Fruit fly (Drosophila melanogaster): ENCODE data around the gene Reck.

Gene Reck

dm6 chr3L:15007271-15007948 lies 6.5 kb downstream of the Reck start:
- TF ChIP-seq ss (GFP tag; optimal IDR thresholded peaks at IDR 0.05) (peak in 1 of 2 experiments; percentile 16), CG11902 (GFP tag; optimal IDR thresholded peaks at IDR 0.05) (no peak), CG6163 (GFP tag; IDR thresholded peaks at IDR 0.05) (peak; percentile 56; the same call in 2 of the 3 replicates), Eip78C (GFP tag) (peak; percentile 90), CG8319 (GFP tag; optimal IDR thresholded peaks at IDR 0.05) (no peak), CG31627 (GFP tag; optimal IDR thresholded peaks at IDR 0.05) (peak; percentile 16), CG11762 (GFP tag; optimal IDR thresholded peaks at IDR 0.05; ENCODE audit: insufficient read depth) (no peak), spab (GFP tag; optimal IDR thresholded peaks at IDR 0.05) (peak; percentile 7), CG32006 (GFP tag; optimal IDR thresholded peaks at IDR 0.05) (peak; percentile 58), Lpt (GFP tag; optimal IDR thresholded peaks at IDR 0.05) (peak; percentile 20), CG10631 (GFP tag; optimal IDR thresholded peaks at IDR 0.05) (peak; percentile 15), acj6 (GFP tag; optimal IDR thresholded peaks at IDR 0.05) (peak; percentile 24), fd85E (GFP tag; optimal IDR thresholded peaks at IDR 0.05) (no peak), CG6792 (GFP tag; optimal IDR thresholded peaks at IDR 0.05) (peak; percentile 8), cyc (GFP tag; optimal IDR thresholded peaks at IDR 0.05) (no peak), CG4318 (GFP tag; optimal IDR thresholded peaks at IDR 0.05) (no peak), fd59A (GFP tag; optimal IDR thresholded peaks at IDR 0.05) (peak; percentile 25), Gug (GFP tag; IDR thresholded peaks at IDR 0.05) (no peak), salr (GFP tag; optimal IDR thresholded peaks at IDR 0.05) (no peak), Hr39 (GFP tag; optimal IDR thresholded peaks at IDR 0.05) (no peak), CG8119 (GFP tag; IDR thresholded peaks at IDR 0.05) (peak; percentile 59), CG10669 (GFP tag; optimal IDR thresholded peaks at IDR 0.05) (peak; percentile 16), Met (GFP tag; optimal IDR thresholded peaks at IDR 0.05) (peak; percentile 42), vri (GFP tag; optimal IDR thresholded peaks at IDR 0.05) (no peak), Smox (GFP tag; optimal IDR thresholded peaks at IDR 0.05) (peak; percentile 18), achi (GFP tag; optimal IDR thresholded peaks at IDR 0.05) (peak; percentile 54), CG3919 (GFP tag; optimal IDR thresholded peaks at IDR 0.05) (no peak), Hr38 (GFP tag; optimal IDR thresholded peaks at IDR 0.05) (no peak), CG6808 (GFP tag; optimal IDR thresholded peaks at IDR 0.05) (peak; percentile 15), net (GFP tag; optimal IDR thresholded peaks at IDR 0.05) (peak; percentile 6), CG7368 (GFP tag; optimal IDR thresholded peaks at IDR 0.05) (no peak), Ets21C (GFP tag; optimal IDR thresholded peaks at IDR 0.05) (peak; percentile 16), CG15336 (GFP tag; IDR thresholded peaks at IDR 0.05) (peak; percentile 55), dac (GFP tag; optimal IDR thresholded peaks at IDR 0.05) (no peak), CG34406 (GFP tag; optimal IDR thresholded peaks at IDR 0.05) (peak; percentile 22), CG6276 (GFP tag; optimal IDR thresholded peaks at IDR 0.05) (no peak), pdm3 (GFP tag; optimal IDR thresholded peaks at IDR 0.05) (peak; percentile 7), Eip93F (GFP tag; optimal IDR thresholded peaks at IDR 0.05) (no peak), dsx (GFP tag; optimal IDR thresholded peaks at IDR 0.05; ENCODE audit: poor library complexity, severe bottlenecking) (peak; percentile 8), OdsH (GFP tag; optimal IDR thresholded peaks at IDR 0.05) (peak; percentile 58), Sox14 (GFP tag; optimal IDR thresholded peaks at IDR 0.05) (peak; percentile 20), Hr4 (GFP tag; optimal IDR thresholded peaks at IDR 0.05) (peak; percentile 31), CG11294 (GFP tag; IDR thresholded peaks at IDR 0.05) (no peak), Eip75B (GFP tag; optimal IDR thresholded peaks at IDR 0.05) (peak; percentile 28), fkh (GFP tag; optimal IDR thresholded peaks at IDR 0.05) (no peak), lz (GFP tag; optimal IDR thresholded peaks at IDR 0.05) (peak; percentile 18), CG6854 (GFP tag; optimal IDR thresholded peaks at IDR 0.05) (no peak), Sox102F (GFP tag; optimal IDR thresholded peaks at IDR 0.05) (peak; percentile 17), esn (GFP tag; optimal IDR thresholded peaks at IDR 0.05) (peak; percentile 28), CG8632 (GFP tag; optimal IDR thresholded peaks at IDR 0.05) (peak; percentile 7), Ets96B (tag; optimal IDR thresholded peaks at IDR 0.05) (peak; percentile 45)

All from whole organism, prepupa.